1 fruit fly cellular context compared by ENCODE assay signal in the genomic region with DNA sequence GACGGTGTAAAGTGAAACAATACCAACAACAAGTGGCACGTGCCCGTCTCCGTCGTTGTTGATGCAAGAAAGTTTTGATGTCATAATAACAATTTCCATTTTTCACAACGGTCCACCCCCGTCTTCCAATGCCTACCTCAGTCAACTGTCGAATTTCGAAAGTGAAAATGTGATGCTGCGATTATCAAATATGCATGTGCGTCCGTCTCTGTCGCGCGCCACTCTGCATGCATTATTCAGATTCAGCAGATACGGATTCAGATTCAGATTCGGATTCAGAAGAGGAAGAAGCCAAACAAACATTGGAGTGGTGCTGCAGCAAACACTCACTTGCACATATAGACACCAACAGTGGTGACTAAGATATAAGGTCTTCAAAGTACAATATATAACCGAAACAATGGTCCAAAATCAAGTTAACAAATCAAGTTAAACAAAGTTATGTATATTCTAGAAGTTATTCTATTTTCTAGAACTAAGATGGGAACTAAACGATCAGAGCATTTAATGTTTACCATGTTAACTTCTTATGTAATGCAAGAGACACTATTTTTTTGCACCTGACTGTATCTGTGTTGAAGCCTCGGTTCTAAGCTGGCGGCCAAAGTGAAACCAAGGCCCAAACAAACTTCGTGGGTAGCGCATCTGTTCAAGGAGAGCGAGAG.
A peak's percentile ranks its signal among the peaks of the same experiment; 100 is the strongest.
TF ChIP-seq lines count a peak whose summit lies in the region.

No protein-coding gene starts in this region.

TF ChIP-seq in whole organism, embryonic, 481 proteins besides CTCF, POLR2A, EP300 and RAD21 (continued from another document and continues in another):
- TF ChIP-seq bbx (GFP tag; IDR thresholded peaks at IDR 0.05; lab: Robert Waterston, UW; ENCODE audit: partially characterized antibody) (no peak), CG32772 (GFP tag; IDR thresholded peaks at IDR 0.05; lab: Robert Waterston, UW) (no peak), CG4854 (GFP tag; optimal IDR thresholded peaks at IDR 0.05; lab: Kevin White, UChicago) (no peak), Bdp1 (GFP tag; optimal IDR thresholded peaks at IDR 0.05; lab: Kevin White, UChicago) (no peak), Dll (GFP tag; IDR thresholded peaks at IDR 0.05; lab: Robert Waterston, UW; ENCODE audit: partially characterized antibody) (no peak), Meics (GFP tag; optimal IDR thresholded peaks at IDR 0.05; lab: Kevin White, UChicago) (no peak), CG12744 (GFP tag; optimal IDR thresholded peaks at IDR 0.05; lab: Kevin White, UChicago) (no peak), tgo (GFP tag; IDR thresholded peaks at IDR 0.05; lab: Robert Waterston, UW) (0 out of 3 replicates have a peak, but pooled peaks have one; percentile 32), CG3163 (GFP tag; optimal IDR thresholded peaks at IDR 0.05; lab: Kevin White, UChicago) (no peak), az2 (GFP tag; optimal IDR thresholded peaks at IDR 0.05; lab: Kevin White, UChicago) (no peak), org-1 (GFP tag; optimal IDR thresholded peaks at IDR 0.05; lab: Kevin White, UChicago) (no peak), Side (GFP tag; optimal IDR thresholded peaks at IDR 0.05; lab: Kevin White, UChicago) (no peak), CG17361 (GFP tag; IDR thresholded peaks at IDR 0.05; lab: Robert Waterston, UW) (peak; percentile 37; the same call in 1 of the 3 replicates), esg (GFP tag; conservative IDR thresholded peaks at IDR 0.05; lab: Robert Waterston, UW) (0 out of 2 replicates have a peak, but pooled peaks have one; percentile 7), da (GFP tag; optimal IDR thresholded peaks at IDR 0.05; lab: Kevin White, UChicago) (no peak), Spps (tag; optimal IDR thresholded peaks at IDR 0.05; lab: Kevin White, UChicago) (no peak), CG12104 (GFP tag; optimal IDR thresholded peaks at IDR 0.05; lab: Kevin White, UChicago) (no peak), pros (GFP tag; optimal IDR thresholded peaks at IDR 0.05; lab: Kevin White, UChicago) (no peak), HmgD (GFP tag; optimal IDR thresholded peaks at IDR 0.05; lab: Kevin White, UChicago) (no peak), CG18599 (GFP tag; optimal IDR thresholded peaks at IDR 0.05; lab: Kevin White, UChicago) (peak; percentile 17), ara (GFP tag; IDR thresholded peaks at IDR 0.05; lab: Robert Waterston, UW) (peak; percentile 56; the same call in 1 of the 2 replicates), CG7556 (GFP tag; optimal IDR thresholded peaks at IDR 0.05; lab: Kevin White, UChicago) (peak; percentile 8), vfl (GFP tag; optimal IDR thresholded peaks at IDR 0.05; lab: Kevin White, UChicago) (no peak), ash1 (GFP tag; optimal IDR thresholded peaks at IDR 0.05; lab: Kevin White, UChicago) (no peak), CG4820 (GFP tag; optimal IDR thresholded peaks at IDR 0.05; lab: Kevin White, UChicago) (peak; percentile 10), Optix (GFP tag; IDR thresholded peaks at IDR 0.05; lab: Robert Waterston, UW) (no peak), Oli (tag; optimal IDR thresholded peaks at IDR 0.05; lab: Kevin White, UChicago) (peak; percentile 54), sug (tag; optimal IDR thresholded peaks at IDR 0.05; lab: Kevin White, UChicago) (no peak), CG2116 (GFP tag; optimal IDR thresholded peaks at IDR 0.05; lab: Kevin White, UChicago) (no peak), cad (GFP tag; optimal IDR thresholded peaks at IDR 0.05; lab: Kevin White, UChicago) (no peak), slbo (GFP tag; IDR thresholded peaks at IDR 0.05; lab: Robert Waterston, UW) (no peak), CG10462 (GFP tag; optimal IDR thresholded peaks at IDR 0.05; lab: Kevin White, UChicago) (no peak), CG13424 (tag; optimal IDR thresholded peaks at IDR 0.05; lab: Kevin White, UChicago) (peak; percentile 22), CG3847 (GFP tag; IDR thresholded peaks at IDR 0.05; lab: Robert Waterston, UW) (no peak), zf30C (GFP tag; optimal IDR thresholded peaks at IDR 0.05; lab: Kevin White, UChicago) (no peak), CG1603 (tag; optimal IDR thresholded peaks at IDR 0.05; lab: Kevin White, UChicago) (peak; percentile 54), chn (GFP tag; optimal IDR thresholded peaks at IDR 0.05; lab: Kevin White, UChicago) (peak; percentile 0), CG10366 (GFP tag; IDR thresholded peaks at IDR 0.05; lab: Robert Waterston, UW) (no peak; the same call in 1 of the 2 replicates), Asciz (GFP tag; optimal IDR thresholded peaks at IDR 0.05; lab: Kevin White, UChicago) (peak; percentile 1), CG2129 (GFP tag; IDR thresholded peaks at IDR 0.05; lab: Robert Waterston, UW; ENCODE audit: partially characterized antibody) (no peak), CG30403 (GFP tag; optimal IDR thresholded peaks at IDR 0.05; lab: Kevin White, UChicago) (peak; percentile 7), HLH3B (GFP tag; IDR thresholded peaks at IDR 0.05; lab: Robert Waterston, UW) (peak; percentile 41; the same call in 1 of the 2 replicates), amos (GFP tag; IDR thresholded peaks at IDR 0.05; lab: Robert Waterston, UW; ENCODE audit: partially characterized antibody) (no peak), Taf1 (GFP tag; IDR thresholded peaks at IDR 0.05; lab: Robert Waterston, UW) (no peak), lov (optimal IDR thresholded peaks at IDR 0.05; lab: Kevin White, UChicago) (no peak), lov (GFP tag; IDR thresholded peaks at IDR 0.05; lab: Robert Waterston, UW) (no peak), grau (tag; optimal IDR thresholded peaks at IDR 0.05; lab: Kevin White, UChicago) (peak; percentile 36), run (tag; optimal IDR thresholded peaks at IDR 0.05; lab: Kevin White, UChicago) (no peak), B-H2 (GFP tag; optimal IDR thresholded peaks at IDR 0.05; lab: Kevin White, UChicago) (no peak), CG11560 (tag; IDR thresholded peaks at IDR 0.05; lab: Robert Waterston, UW) (no peak), CG14050 (GFP tag; IDR thresholded peaks at IDR 0.05; lab: Robert Waterston, UW) (no peak), h (optimal IDR thresholded peaks at IDR 0.05; lab: Kevin White, UChicago) (no peak), dmrt99B (tag; optimal IDR thresholded peaks at IDR 0.05; lab: Kevin White, UChicago) (peak; percentile 38), CG8359 (GFP tag; optimal IDR thresholded peaks at IDR 0.05; lab: Kevin White, UChicago; ENCODE audit: borderline replicate concordance) (peak; percentile 4), Kr (GFP tag; optimal IDR thresholded peaks at IDR 0.05; lab: Kevin White, UChicago) (no peak), CG10147 (GFP tag; optimal IDR thresholded peaks at IDR 0.05; lab: Kevin White, UChicago) (no peak), gro (GFP tag; optimal IDR thresholded peaks at IDR 0.05; lab: Kevin White, UChicago) (no peak), CG7987 (GFP tag; optimal IDR thresholded peaks at IDR 0.05; lab: Kevin White, UChicago) (no peak), al (GFP tag; IDR thresholded peaks at IDR 0.05; lab: Robert Waterston, UW) (no peak), hkb (optimal IDR thresholded peaks at IDR 0.05; lab: Kevin White, UChicago) (no peak), hkb (GFP tag; IDR thresholded peaks at IDR 0.05; lab: Robert Waterston, UW) (peak; percentile 61; the same call in 1 of the 2 replicates), CG7271 (tag; optimal IDR thresholded peaks at IDR 0.05; lab: Kevin White, UChicago) (no peak), CG17829 (tag; optimal IDR thresholded peaks at IDR 0.05; lab: Kevin White, UChicago) (peak; percentile 44), sob (GFP tag; IDR thresholded peaks at IDR 0.05; lab: Robert Waterston, UW) (peak; percentile 18; the same call in 1 of the 2 replicates), Six4 (GFP tag; optimal IDR thresholded peaks at IDR 0.05; lab: Kevin White, UChicago) (no peak), CrebB (tag; optimal IDR thresholded peaks at IDR 0.05; lab: Kevin White, UChicago) (no peak), CG32532 (GFP tag; IDR thresholded peaks at IDR 0.05; lab: Robert Waterston, UW) (no peak), CG10431 (GFP tag; optimal IDR thresholded peaks at IDR 0.05; lab: Kevin White, UChicago) (no peak), vvl (GFP tag; IDR thresholded peaks at IDR 0.05; lab: Robert Waterston, UW) (peak; percentile 68; the same call in 1 of the 2 replicates), ewg (GFP tag; optimal IDR thresholded peaks at IDR 0.05; lab: Kevin White, UChicago) (peak; percentile 16), maf-S (GFP tag; optimal IDR thresholded peaks at IDR 0.05; lab: Kevin White, UChicago) (no peak), hbn (GFP tag; IDR thresholded peaks at IDR 0.05; lab: Robert Waterston, UW; ENCODE audit: partially characterized antibody) (no peak), CG9932 (GFP tag; IDR thresholded peaks at IDR 0.05; lab: Robert Waterston, UW) (no peak), her (GFP tag; optimal IDR thresholded peaks at IDR 0.05; lab: Kevin White, UChicago) (no peak), dm (GFP tag; optimal IDR thresholded peaks at IDR 0.05; lab: Kevin White, UChicago) (no peak), z (GFP tag; IDR thresholded peaks at IDR 0.05; lab: Robert Waterston, UW) (no peak), Poxn (GFP tag; IDR thresholded peaks at IDR 0.05; lab: Robert Waterston, UW) (no peak), ranshi (GFP tag; IDR thresholded peaks at IDR 0.05; lab: Robert Waterston, UW) (no peak), CG33557 (GFP tag; optimal IDR thresholded peaks at IDR 0.05; lab: Kevin White, UChicago) (peak; percentile 28), CG13296 (GFP tag; optimal IDR thresholded peaks at IDR 0.05; lab: Kevin White, UChicago) (no peak), wek (GFP tag; optimal IDR thresholded peaks at IDR 0.05; lab: Kevin White, UChicago) (no peak), mirr (GFP tag; optimal IDR thresholded peaks at IDR 0.05; lab: Kevin White, UChicago) (no peak), hth (optimal IDR thresholded peaks at IDR 0.05; lab: Kevin White, UChicago) (no peak), CG6654 (GFP tag; optimal IDR thresholded peaks at IDR 0.05; lab: Kevin White, UChicago) (no peak), Hmr (GFP tag; optimal IDR thresholded peaks at IDR 0.05; lab: Kevin White, UChicago) (no peak), CG4730 (GFP tag; IDR thresholded peaks at IDR 0.05; lab: Robert Waterston, UW) (no peak), bab2 (GFP tag; optimal IDR thresholded peaks at IDR 0.05; lab: Kevin White, UChicago) (peak; percentile 14), CG14667 (GFP tag; IDR thresholded peaks at IDR 0.05; lab: Robert Waterston, UW) (no peak), CG15073 (GFP tag; optimal IDR thresholded peaks at IDR 0.05; lab: Kevin White, UChicago) (peak; percentile 7), unpg (GFP tag; optimal IDR thresholded peaks at IDR 0.05; lab: Kevin White, UChicago) (peak; percentile 53), CG1792 (GFP tag; optimal IDR thresholded peaks at IDR 0.05; lab: Kevin White, UChicago) (no peak), Pdp1 (GFP tag; optimal IDR thresholded peaks at IDR 0.05; lab: Kevin White, UChicago) (peak in 1 of 2 experiments; percentile 52), crc (GFP tag; optimal IDR thresholded peaks at IDR 0.05; lab: Kevin White, UChicago) (no peak), tll (GFP tag; optimal IDR thresholded peaks at IDR 0.05; lab: Kevin White, UChicago) (no peak), Hr51 (GFP tag; optimal IDR thresholded peaks at IDR 0.05; lab: Kevin White, UChicago) (peak in 1 of 2 experiments; percentile 31), Dfd (GFP tag; optimal IDR thresholded peaks at IDR 0.05; lab: Kevin White, UChicago) (no peak), CG34224 (GFP tag; IDR thresholded peaks at IDR 0.05; lab: Robert Waterston, UW; ENCODE audit: partially characterized antibody) (no peak), CG7786 (GFP tag; optimal IDR thresholded peaks at IDR 0.05; lab: Kevin White, UChicago) (no peak), wor (GFP tag; IDR thresholded peaks at IDR 0.05; lab: Robert Waterston, UW) (no peak), odd (GFP tag; optimal IDR thresholded peaks at IDR 0.05; lab: Kevin White, UChicago) (no peak), oc (tag; optimal IDR thresholded peaks at IDR 0.05; lab: Kevin White, UChicago) (no peak), CG17385 (GFP tag; optimal IDR thresholded peaks at IDR 0.05; lab: Kevin White, UChicago) (peak; percentile 38), CG2712 (tag; optimal IDR thresholded peaks at IDR 0.05; lab: Kevin White, UChicago) (peak; percentile 61), nom (GFP tag; optimal IDR thresholded peaks at IDR 0.05; lab: Kevin White, UChicago) (no peak), CG11398 (GFP tag; optimal IDR thresholded peaks at IDR 0.05; lab: Kevin White, UChicago) (no peak), croc (GFP tag; conservative IDR thresholded peaks at IDR 0.05; lab: Robert Waterston, UW) (peak; percentile 28; the same call in 1 of the 3 replicates), CG11695 (GFP tag; IDR thresholded peaks at IDR 0.05; lab: Robert Waterston, UW) (peak; percentile 61; the same call in 1 of the 3 replicates), D (optimal IDR thresholded peaks at IDR 0.05; lab: Kevin White, UChicago) (no peak), D (GFP tag; optimal IDR thresholded peaks at IDR 0.05; lab: Kevin White, UChicago) (peak; percentile 22), CG10267 (tag; optimal IDR thresholded peaks at IDR 0.05; lab: Kevin White, UChicago) (peak; percentile 40), Sox100B (GFP tag; optimal IDR thresholded peaks at IDR 0.05; lab: Kevin White, UChicago) (peak; percentile 20), YL-1 (GFP tag; optimal IDR thresholded peaks at IDR 0.05; lab: Kevin White, UChicago) (no peak), nmo (GFP tag; optimal IDR thresholded peaks at IDR 0.05; lab: Kevin White, UChicago) (peak; percentile 24), tna (GFP tag; IDR thresholded peaks at IDR 0.05; lab: Robert Waterston, UW; ENCODE audit: partially characterized antibody) (no peak), CG5245 (GFP tag; optimal IDR thresholded peaks at IDR 0.05; lab: Kevin White, UChicago) (no peak), CG12236 (GFP tag; optimal IDR thresholded peaks at IDR 0.05; lab: Kevin White, UChicago) (peak; percentile 5), zen (tag; optimal IDR thresholded peaks at IDR 0.05; lab: Kevin White, UChicago) (no peak), GATAe (GFP tag; conservative IDR thresholded peaks at IDR 0.05; lab: Robert Waterston, UW) (no peak), CG11093 (GFP tag; IDR thresholded peaks at IDR 0.05; lab: Robert Waterston, UW) (0 out of 3 replicates have a peak, but pooled peaks have one; percentile 32), HLH4C (GFP tag; IDR thresholded peaks at IDR 0.05; lab: Robert Waterston, UW; ENCODE audit: partially characterized antibody) (no peak), chm (GFP tag; IDR thresholded peaks at IDR 0.05; lab: Robert Waterston, UW) (no peak), Camta (GFP tag; optimal IDR thresholded peaks at IDR 0.05; lab: Kevin White, UChicago) (no peak), CG12219 (GFP tag; optimal IDR thresholded peaks at IDR 0.05; lab: Kevin White, UChicago) (no peak), Sry-δ (GFP tag; optimal IDR thresholded peaks at IDR 0.05; lab: Kevin White, UChicago) (no peak), inv (GFP tag; IDR thresholded peaks at IDR 0.05; lab: Robert Waterston, UW; ENCODE audit: partially characterized antibody) (no peak)
